Fruit fly (Drosophila melanogaster) whole organism, prepupa: ENCODE data around the gene Rga.

Source experiments
- Blimp-1 ChIP-seq: fragments of 200-800 bp; sonication (Bioruptor generic); optimal IDR thresholded peaks from 3 replicates; lab custom pipeline; 2017; ENCODE audit warnings: missing biosample characterization, missing genetic modification characterization, mild to moderate bottlenecking, moderate library complexity, missing genetic modification reagents
- CG10669 ChIP-seq: fragments of 200-800 bp; sonication (Bioruptor generic); optimal IDR thresholded peaks from 3 replicates; lab custom pipeline; 2018; ENCODE audit warnings: missing biosample characterization, mild to moderate bottlenecking, missing genetic modification characterization, moderate library complexity
- CG11762 ChIP-seq: fragments of 200-800 bp; sonication (Bioruptor generic); optimal IDR thresholded peaks from 3 replicates; lab custom pipeline; 2016; ENCODE audit warnings: missing biosample characterization, missing genetic modification characterization; ENCODE audit not compliant: insufficient read depth
- CG11902 ChIP-seq: fragments of 200-800 bp; sonication (Bioruptor generic); optimal IDR thresholded peaks from 3 replicates; lab custom pipeline; 2016; ENCODE audit warnings: missing biosample characterization, missing genetic modification characterization
- CG1621 ChIP-seq: fragments of 200-800 bp; sonication (Bioruptor generic); optimal IDR thresholded peaks from 3 replicates; lab custom pipeline; 2018; ENCODE audit warnings: missing biosample characterization, mild to moderate bottlenecking, missing genetic modification characterization
- CG16779 ChIP-seq: fragments of 200-800 bp; sonication (Bioruptor generic); optimal IDR thresholded peaks from 3 replicates; lab custom pipeline; 2017; ENCODE audit warnings: missing biosample characterization, mild to moderate bottlenecking, missing genetic modification characterization
- CG3032 ChIP-seq: fragments of 200-800 bp; optimal IDR thresholded peaks from 2 replicates; lab custom pipeline; 2019; ENCODE audit warnings: missing biosample characterization, mild to moderate bottlenecking, missing genetic modification characterization, moderate library complexity
- CG32006 ChIP-seq: fragments of 200-800 bp; sonication (Bioruptor generic); optimal IDR thresholded peaks from 3 replicates; lab custom pipeline; 2017; ENCODE audit warnings: missing biosample characterization, mild to moderate bottlenecking, missing genetic modification characterization
- CG6163 ChIP-seq: fragments of 200-800 bp; sonication (Bioruptor generic); IDR thresholded peaks from 3 replicates; pipeline ENCODE4 v1.3.6; 2022; ENCODE audit warnings: missing biosample characterization, missing genetic modification characterization
- CG6792 ChIP-seq: fragments of 200-800 bp; sonication (Bioruptor generic); optimal IDR thresholded peaks from 3 replicates; lab custom pipeline; 2016; ENCODE audit warnings: missing biosample characterization, missing genetic modification characterization
- CG8319 ChIP-seq: fragments of 200-800 bp; sonication (Bioruptor generic); optimal IDR thresholded peaks from 3 replicates; lab custom pipeline; 2016; ENCODE audit warnings: missing biosample characterization, missing genetic modification characterization
- CG9139 ChIP-seq: fragments of 200-800 bp; sonication (Bioruptor generic); optimal IDR thresholded peaks from 3 replicates; lab custom pipeline; 2017; ENCODE audit warnings: missing biosample characterization, mild to moderate bottlenecking, missing genetic modification characterization
- Eip75B ChIP-seq: fragments of 200-800 bp; sonication (Bioruptor generic); optimal IDR thresholded peaks from 3 replicates; lab custom pipeline; 2016; ENCODE audit warnings: missing biosample characterization, missing genetic modification characterization
- Eip78C ChIP-seq: fragments of 200-800 bp; sonication (Bioruptor generic); peaks from one replicate; lab custom pipeline; 2016; ENCODE audit warnings: missing biosample characterization, missing genetic modification characterization
- Eip93F ChIP-seq: fragments of 200-800 bp; sonication (Bioruptor generic); optimal IDR thresholded peaks from 2 replicates; lab custom pipeline; 2016; ENCODE audit warnings: missing biosample characterization, mild to moderate bottlenecking, missing genetic modification characterization
- Ets21C ChIP-seq: fragments of 200-800 bp; sonication (Bioruptor generic); optimal IDR thresholded peaks from 3 replicates; lab custom pipeline; 2016; ENCODE audit warnings: missing biosample characterization, missing genetic modification characterization
- Ets96B ChIP-seq: fragments of 200-800 bp; optimal IDR thresholded peaks from 2 replicates; lab custom pipeline; 2019; ENCODE audit warnings: missing biosample characterization, mild to moderate bottlenecking, missing genetic modification characterization, moderate library complexity
- Hr38 ChIP-seq: sonication (Bioruptor generic); optimal IDR thresholded peaks from 2 replicates; lab custom pipeline; 2016; ENCODE audit warnings: missing biosample characterization, missing genetic modification characterization
- Hr39 ChIP-seq: fragments of 200-800 bp; sonication (Bioruptor generic); optimal IDR thresholded peaks from 2 replicates; lab custom pipeline; 2016; ENCODE audit warnings: missing biosample characterization, missing genetic modification characterization
- Lpt ChIP-seq: fragments of 200-800 bp; sonication (Bioruptor generic); optimal IDR thresholded peaks from 3 replicates; lab custom pipeline; 2016; ENCODE audit warnings: missing biosample characterization, missing genetic modification characterization
- Met ChIP-seq: fragments of 200-800 bp; sonication (Bioruptor generic); optimal IDR thresholded peaks from 3 replicates; lab custom pipeline; 2016; ENCODE audit warnings: missing biosample characterization, missing genetic modification characterization
- OdsH ChIP-seq: fragments of 200-800 bp; sonication (Bioruptor generic); optimal IDR thresholded peaks from 3 replicates; lab custom pipeline; 2016; ENCODE audit warnings: missing biosample characterization, missing genetic modification characterization
- Smox ChIP-seq: fragments of 200-800 bp; sonication (Bioruptor generic); optimal IDR thresholded peaks from 3 replicates; lab custom pipeline; 2016; ENCODE audit warnings: missing biosample characterization, missing genetic modification characterization
- Sox102F ChIP-seq: fragments of 200-800 bp; sonication (Bioruptor generic); optimal IDR thresholded peaks from 2 replicates; lab custom pipeline; 2016; ENCODE audit warnings: missing biosample characterization, mild to moderate bottlenecking, missing genetic modification characterization
- Sox14 ChIP-seq: fragments of 200-800 bp; sonication (Bioruptor generic); optimal IDR thresholded peaks from 3 replicates; lab custom pipeline; 2016; ENCODE audit warnings: missing biosample characterization, missing genetic modification characterization
- Sox15 ChIP-seq: fragments of 200-800 bp; sonication (Bioruptor generic); optimal IDR thresholded peaks from 3 replicates; lab custom pipeline; 2016; ENCODE audit warnings: missing biosample characterization, missing genetic modification characterization
- achi ChIP-seq: fragments of 200-800 bp; sonication (Bioruptor generic); optimal IDR thresholded peaks from 3 replicates; lab custom pipeline; 2016; ENCODE audit warnings: missing biosample characterization, missing genetic modification characterization
- cyc ChIP-seq: fragments of 200-800 bp; sonication (Bioruptor generic); optimal IDR thresholded peaks from 3 replicates; lab custom pipeline; 2016; ENCODE audit warnings: missing biosample characterization, missing genetic modification characterization
- dac ChIP-seq: fragments of 200-800 bp; sonication (Bioruptor generic); optimal IDR thresholded peaks from 2 replicates; lab custom pipeline; 2017; ENCODE audit warnings: missing biosample characterization, mild to moderate bottlenecking, missing genetic modification characterization
- dsx ChIP-seq: fragments of 200-800 bp; optimal IDR thresholded peaks from 3 replicates; lab custom pipeline; 2019; ENCODE audit warnings: missing biosample characterization, mild to moderate bottlenecking, missing genetic modification characterization, moderate library complexity; ENCODE audit not compliant: poor library complexity, severe bottlenecking
- esn ChIP-seq: fragments of 200-800 bp; sonication (Bioruptor generic); optimal IDR thresholded peaks from 2 replicates; lab custom pipeline; 2016; ENCODE audit warnings: missing biosample characterization, mild to moderate bottlenecking, missing genetic modification characterization, moderate library complexity
- fd85E ChIP-seq: fragments of 200-800 bp; sonication (Bioruptor generic); optimal IDR thresholded peaks from 3 replicates; lab custom pipeline; 2016; ENCODE audit warnings: missing biosample characterization, missing genetic modification characterization
- fkh ChIP-seq: fragments of 200-800 bp; sonication (Bioruptor generic); optimal IDR thresholded peaks from 3 replicates; lab custom pipeline; 2017; ENCODE audit warnings: missing biosample characterization, mild to moderate bottlenecking, missing genetic modification characterization, moderate library complexity
- lz ChIP-seq: fragments of 200-800 bp; sonication (Bioruptor generic); optimal IDR thresholded peaks from 3 replicates; lab custom pipeline; 2016; ENCODE audit warnings: missing biosample characterization, missing genetic modification characterization
- net ChIP-seq: fragments of 200-800 bp; sonication (Bioruptor generic); optimal IDR thresholded peaks from 3 replicates; lab custom pipeline; 2016; ENCODE audit warnings: missing biosample characterization, missing genetic modification characterization
- salr ChIP-seq, 2 experiments: fragments of 200-800 bp; sonication (Bioruptor generic); optimal IDR thresholded peaks; 3 replicates each; lab custom pipeline; 2016 to 2018; ENCODE audit warnings: missing biosample characterization in 2 of 2, missing genetic modification characterization in 2 of 2, mild to moderate bottlenecking in 1 of 2
- ss ChIP-seq, 2 experiments: fragments of 200-800 bp; sonication (Bioruptor generic); optimal IDR thresholded peaks; 2 replicates in 1 of 2; 3 replicates in 1 of 2; lab custom pipeline; 2017 to 2018; ENCODE audit warnings: mild to moderate bottlenecking in 2 of 2, missing biosample characterization in 2 of 2, missing genetic modification characterization in 2 of 2, moderate library complexity in 1 of 2
- svp ChIP-seq: fragments of 200-800 bp; sonication (Bioruptor generic); peaks from one replicate; lab custom pipeline; 2016; ENCODE audit warnings: missing biosample characterization, missing genetic modification characterization
- topi ChIP-seq: fragments of 200-800 bp; sonication (Bioruptor generic); optimal IDR thresholded peaks from 3 replicates; lab custom pipeline; 2016; ENCODE audit warnings: missing biosample characterization, missing genetic modification characterization
- vri ChIP-seq: fragments of 200-800 bp; sonication (Bioruptor generic); optimal IDR thresholded peaks from 3 replicates; lab custom pipeline; 2016; ENCODE audit warnings: missing biosample characterization, mild to moderate bottlenecking, missing genetic modification characterization

Gene Rga

dm6 chr3R:5613114-5613443 is 167 bp upstream of the Rga start, which contains the start of gene Atu (continued):
- TF ChIP-seq Ets96B (tag; lab: Kevin White, UChicago), result no peak

dm6 chr3R:5611733-5612132 is 1.2 kb downstream of the Rga start:
- peak; percentile 6 for TF ChIP-seq topi (GFP tag; lab: Kevin White, UChicago)
- TF ChIP-seq Met (GFP tag; lab: Kevin White, UChicago), result no peak

DNA sequence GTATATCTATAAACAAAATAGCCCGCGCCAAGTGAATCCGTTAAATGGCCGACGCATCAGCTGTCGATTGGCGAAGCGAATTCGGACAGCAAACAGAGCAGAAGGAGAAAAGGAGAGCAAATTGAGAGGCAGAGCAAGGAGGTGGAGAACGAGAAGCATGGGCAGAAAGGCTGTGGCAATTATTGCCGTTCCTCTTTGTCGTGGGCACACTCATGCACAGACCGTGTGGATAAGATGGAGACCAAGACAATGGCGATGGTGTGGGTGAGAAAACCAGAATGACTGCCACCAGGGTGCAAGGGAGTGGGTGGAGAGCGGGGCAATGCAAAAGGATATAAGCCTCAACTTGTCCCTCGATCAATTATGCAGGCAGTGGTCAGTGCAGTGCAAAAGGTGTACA is 1.7 kb downstream of the Rga start:
- TF ChIP-seq net (GFP tag; lab: Kevin White, UChicago), result no peak
- TF ChIP-seq OdsH (GFP tag; lab: Kevin White, UChicago), result no peak
- peak; percentile 14 for TF ChIP-seq Sox14 (GFP tag; lab: Kevin White, UChicago)
- TF ChIP-seq Eip78C (GFP tag; lab: Kevin White, UChicago), result peak; percentile 65
- peak; percentile 35 for TF ChIP-seq Eip75B
- TF ChIP-seq Hr39 (GFP tag; lab: Kevin White, UChicago), result no peak
- TF ChIP-seq CG9139 (GFP tag; lab: Kevin White, UChicago), result no peak
- no peak for TF ChIP-seq CG11902
- no peak for TF ChIP-seq CG6792 (GFP tag; lab: Kevin White, UChicago)
- TF ChIP-seq dac (GFP tag; lab: Kevin White, UChicago), result no peak
- no peak for TF ChIP-seq ss (GFP tag; optimal IDR thresholded peaks at IDR 0.05; lab: Kevin White, UChicago)
- TF ChIP-seq CG6163 (GFP tag; lab: Robert Waterston, UW), result peak; percentile 75
- no peak for TF ChIP-seq Eip93F (GFP tag; lab: Kevin White, UChicago)
- no peak for TF ChIP-seq salr (GFP tag; optimal IDR thresholded peaks at IDR 0.05; lab: Kevin White, UChicago)
- no peak for TF ChIP-seq Lpt (GFP tag; lab: Kevin White, UChicago)
- TF ChIP-seq vri (GFP tag; lab: Kevin White, UChicago), result no peak
- no peak for TF ChIP-seq Blimp-1 (GFP tag; lab: Kevin White, UChicago)
- TF ChIP-seq fkh (GFP tag; lab: Kevin White, UChicago), result no peak
- no peak for TF ChIP-seq CG8319 (GFP tag; lab: Kevin White, UChicago)
- TF ChIP-seq achi, result no peak
- TF ChIP-seq CG32006 (GFP tag; lab: Kevin White, UChicago), result no peak
- TF ChIP-seq CG1621 (tag; lab: Kevin White, UChicago), result no peak
- no peak for TF ChIP-seq CG11762 (GFP tag; lab: Kevin White, UChicago)

- TF ChIP-seq cyc (GFP tag; lab: Kevin White, UChicago) (no peak), vri (GFP tag; lab: Kevin White, UChicago) (peak; percentile 11)
These were observed 2.3 kb downstream of the Rga start for dm6 chr3R:5610656-5611055.

DNA sequence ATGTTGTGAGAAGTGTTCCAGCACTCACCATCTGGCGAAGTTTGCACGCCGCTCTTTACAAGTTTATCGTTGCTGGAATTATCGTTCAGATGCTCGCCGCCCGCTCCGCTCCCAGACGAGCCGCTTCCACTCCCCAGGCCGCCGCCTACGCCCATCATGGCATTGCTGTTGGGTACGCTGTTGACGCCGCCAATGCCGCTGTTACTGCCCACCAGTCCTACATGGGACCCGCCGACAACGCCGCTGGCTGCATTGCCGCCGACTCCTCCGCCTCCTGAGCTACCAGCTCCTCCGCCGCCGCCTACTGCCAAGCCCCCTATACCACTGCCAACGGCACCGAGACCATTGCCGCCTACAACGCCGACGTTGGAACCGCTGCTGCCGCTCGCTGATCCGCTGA is 4.5 kb downstream of the Rga start:
- no peak for TF ChIP-seq esn (GFP tag; lab: Kevin White, UChicago)
- TF ChIP-seq cyc (GFP tag; lab: Kevin White, UChicago), result no peak
- TF ChIP-seq svp, result no peak
- no peak for TF ChIP-seq salr (GFP tag; optimal IDR thresholded peaks at IDR 0.05; lab: Kevin White, UChicago)
- no peak for TF ChIP-seq CG10669
- TF ChIP-seq Sox14 (GFP tag; lab: Kevin White, UChicago), result no peak
- TF ChIP-seq, all 60 proteins: peak for 0

dm6 chr3R:5606477-5606876 is 6.4 kb downstream of the Rga start, which contains the start of gene asl:
asl (minus strand) TSS chr3R:5606543.
- no peak for TF ChIP-seq Smox (GFP tag; lab: Kevin White, UChicago)
- TF ChIP-seq Sox15 (GFP tag; lab: Kevin White, UChicago), result peak; percentile 8
- no peak for TF ChIP-seq svp
- peak; percentile 64 for TF ChIP-seq Hr39 (GFP tag; lab: Kevin White, UChicago)
- TF ChIP-seq CG6163 (GFP tag; lab: Robert Waterston, UW), result peak; percentile 70
- TF ChIP-seq net (GFP tag; lab: Kevin White, UChicago), result no peak
- peak; percentile 20 for TF ChIP-seq Ets21C
- TF ChIP-seq CG11762 (GFP tag; lab: Kevin White, UChicago), result no peak
- peak; percentile 23 for TF ChIP-seq Ets96B (tag; lab: Kevin White, UChicago)
- TF ChIP-seq achi, result no peak
- TF ChIP-seq dsx (GFP tag; lab: Kevin White, UChicago), result peak; percentile 74
- TF ChIP-seq CG3032 (tag; lab: Kevin White, UChicago), result peak; percentile 63
- no peak for TF ChIP-seq Blimp-1 (GFP tag; lab: Kevin White, UChicago)
- TF ChIP-seq CG1621 (tag; lab: Kevin White, UChicago), result peak; percentile 33
- TF ChIP-seq Eip75B, result peak; percentile 60
- TF ChIP-seq fd85E, result no peak
- TF ChIP-seq CG9139 (GFP tag; lab: Kevin White, UChicago), result no peak
- no peak for TF ChIP-seq Hr38 (GFP tag; lab: Kevin White, UChicago)
- no peak for TF ChIP-seq Sox102F (GFP tag; lab: Kevin White, UChicago)
- peak; percentile 62 for TF ChIP-seq lz (GFP tag; lab: Kevin White, UChicago)
- TF ChIP-seq dac (GFP tag; lab: Kevin White, UChicago), result peak; percentile 26
- no peak for TF ChIP-seq CG16779
- TF ChIP-seq Sox14 (GFP tag; lab: Kevin White, UChicago), result peak; percentile 64
